Worm (Caenorhabditis elegans) whole organism, L3 larva: ENCODE results near the gene Y53F4B.12.

Source experiments
- ZK546.5 ChIP-seq: sonication (generic microtip); optimal IDR thresholded peaks from 2 replicates; lab custom pipeline; 2017; ENCODE audit warnings: missing biosample characterization, missing genetic modification characterization
- aly-2 ChIP-seq: fragments of 150-350 bp; optimal IDR thresholded peaks from 2 replicates; lab custom pipeline; 2014; ENCODE audit warnings: missing biosample characterization, missing genetic modification characterization
- egl-27 ChIP-seq: sonication (generic microtip); optimal IDR thresholded peaks from 4 replicates; lab custom pipeline; 2017; ENCODE audit warnings: missing biosample characterization, missing genetic modification reagents, missing genetic modification characterization
- mdl-1 ChIP-seq: fragments of 150-350 bp; optimal IDR thresholded peaks from 2 replicates; lab custom pipeline; 2014; ENCODE audit warnings: missing biosample characterization, missing genetic modification characterization
- nhr-12 ChIP-seq: fragments of 150-350 bp; optimal IDR thresholded peaks from 2 replicates; lab custom pipeline; 2014; ENCODE audit warnings: missing biosample characterization, missing genetic modification characterization
- nhr-237 ChIP-seq: fragments of 150-350 bp; optimal IDR thresholded peaks from 2 replicates; lab custom pipeline; 2014; ENCODE audit warnings: missing biosample characterization, missing genetic modification characterization
- nhr-77 ChIP-seq: fragments of 150-350 bp; optimal IDR thresholded peaks from 2 replicates; lab custom pipeline; 2014; ENCODE audit warnings: missing biosample characterization, missing genetic modification characterization
- skn-1 ChIP-seq: fragments of 150-350 bp; optimal IDR thresholded peaks from 2 replicates; lab custom pipeline; 2014; ENCODE audit warnings: missing biosample characterization, missing genetic modification characterization
- unc-39 ChIP-seq: sonication (generic microtip); optimal IDR thresholded peaks from 4 replicates; lab custom pipeline; 2017; ENCODE audit warnings: missing biosample characterization, missing genetic modification characterization
- unc-62 ChIP-seq: fragments of 150-350 bp; sonication (generic microtip); optimal IDR thresholded peaks from 4 replicates; lab custom pipeline; 2014; ENCODE audit warnings: missing biosample characterization, missing genetic modification reagents, missing genetic modification characterization

DNA sequence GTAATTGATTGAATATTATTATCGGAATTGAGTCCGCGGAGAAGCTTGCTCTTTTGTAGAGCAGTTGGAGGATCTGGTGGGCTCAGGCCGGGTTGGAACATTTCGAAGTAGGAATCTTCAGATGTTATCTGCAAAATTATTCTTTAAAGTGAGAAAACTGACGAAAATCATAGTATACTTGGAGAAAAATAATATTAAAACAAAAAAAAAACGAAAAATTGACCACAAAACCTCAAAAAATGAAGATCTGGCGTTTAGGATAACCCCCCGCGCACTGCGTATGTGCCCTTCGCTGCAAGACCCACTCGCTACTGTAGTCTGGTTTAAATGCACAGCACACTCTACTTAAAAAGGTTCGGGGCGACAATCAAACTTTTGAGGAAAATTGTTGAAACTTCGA, 15.6 kb upstream of the Y53F4B.12 start, which contains the start of gene Y53F4B.10:
- TF ChIP-seq aly-2 (tag; lab: Kevin White, UChicago), result no peak
- TF ChIP-seq egl-27 (tag; lab: Kevin White, UChicago), result no peak
- TF ChIP-seq unc-39 (tag; lab: Kevin White, UChicago), result no peak
- no peak for TF ChIP-seq ZK546.5 (tag; lab: Kevin White, UChicago)
- no peak for TF ChIP-seq nhr-237 (tag; lab: Kevin White, UChicago)
- TF ChIP-seq skn-1 (tag; lab: Kevin White, UChicago), result no peak
- TF ChIP-seq unc-62, result no peak
- TF ChIP-seq nhr-12 (tag; lab: Kevin White, UChicago), result no peak
- no peak for TF ChIP-seq nhr-77 (tag; lab: Kevin White, UChicago)
- no peak for TF ChIP-seq mdl-1 (tag; lab: Kevin White, UChicago)
